Fruit fly (Drosophila melanogaster): ENCODE results near the gene RhoGAP16F.
A peak's percentile ranks its signal among the peaks of the same experiment; 100 is the strongest.

RhoGAP16F gene

DNA sequence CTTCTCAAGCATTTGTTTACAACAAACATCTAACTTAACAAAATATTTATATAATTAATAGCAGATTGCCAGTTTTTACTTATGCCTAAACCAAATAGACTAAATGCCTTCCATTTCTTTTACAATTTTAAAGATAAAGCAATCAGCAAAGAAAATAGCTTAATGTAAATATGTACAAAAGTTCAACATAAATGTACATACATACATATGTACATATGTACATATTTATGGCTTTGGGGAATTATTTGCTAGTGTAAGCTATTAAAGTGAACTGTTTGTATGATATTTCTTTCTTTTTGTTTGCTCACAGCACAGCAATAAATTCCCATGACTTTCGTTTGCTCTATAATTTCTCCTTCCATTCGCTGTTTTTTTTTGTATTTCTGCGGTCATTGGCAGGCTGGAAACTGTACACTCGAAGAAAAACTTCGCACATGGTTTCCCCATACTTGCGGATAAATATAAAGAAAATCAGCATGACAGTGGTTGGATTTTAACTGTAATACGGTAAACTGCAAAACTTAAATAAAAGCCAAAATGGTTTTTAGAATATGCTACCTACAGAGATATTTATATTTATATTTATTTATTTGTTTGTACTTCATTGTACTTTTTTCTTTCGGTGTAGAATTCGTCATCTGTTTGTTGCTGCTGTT lies 48.1 kb downstream of the RhoGAP16F start (continued):
- TF ChIP-seq CG13894 (tag; optimal IDR thresholded peaks at IDR 0.05) (no peak), bab2 (GFP tag; optimal IDR thresholded peaks at IDR 0.05) (no peak), Hand (GFP tag; optimal IDR thresholded peaks at IDR 0.05) (no peak), H2.0 (GFP tag; IDR thresholded peaks at IDR 0.05) (no peak), Dip3 (GFP tag; optimal IDR thresholded peaks at IDR 0.05) (no peak), jumu (GFP tag; optimal IDR thresholded peaks at IDR 0.05) (no peak), CG8765 (GFP tag; IDR thresholded peaks at IDR 0.05) (no peak), HLH3B (GFP tag; IDR thresholded peaks at IDR 0.05) (0 out of 2 replicates have a peak, but pooled peaks have one; percentile 30), dysf (GFP tag; IDR thresholded peaks at IDR 0.05) (peak; percentile 31; the same call in 1 of the 3 replicates), Gug (GFP tag; IDR thresholded peaks at IDR 0.05) (peak; percentile 10; the same call in 1 of the 4 replicates), CG8944 (GFP tag; optimal IDR thresholded peaks at IDR 0.05) (no peak), CG13775 (GFP tag; optimal IDR thresholded peaks at IDR 0.05) (no peak), pnt (GFP tag; optimal IDR thresholded peaks at IDR 0.05) (no peak), CG2889 (GFP tag; IDR thresholded peaks at IDR 0.05) (no peak), so (GFP tag; IDR thresholded peaks at IDR 0.05) (no peak), sd (tag; optimal IDR thresholded peaks at IDR 0.05) (no peak), rib (GFP tag; IDR thresholded peaks at IDR 0.05) (no peak), YL-1 (GFP tag; optimal IDR thresholded peaks at IDR 0.05) (no peak), CG9817 (tag; optimal IDR thresholded peaks at IDR 0.05) (peak; percentile 12), BEAF-32 (GFP tag; optimal IDR thresholded peaks at IDR 0.05) (no peak), CG16863 (GFP tag; optimal IDR thresholded peaks at IDR 0.05) (no peak), al (GFP tag; IDR thresholded peaks at IDR 0.05) (no peak), CG12769 (tag; optimal IDR thresholded peaks at IDR 0.05) (no peak), abd-A (tag; optimal IDR thresholded peaks at IDR 0.05) (no peak), sim (GFP tag; IDR thresholded peaks at IDR 0.05) (no peak), CG17912 (GFP tag; optimal IDR thresholded peaks at IDR 0.05) (no peak), CG3838 (GFP tag; optimal IDR thresholded peaks at IDR 0.05) (no peak), CG18599 (GFP tag; optimal IDR thresholded peaks at IDR 0.05) (peak; percentile 47), Hmr (GFP tag; optimal IDR thresholded peaks at IDR 0.05) (no peak), CG11695 (GFP tag; IDR thresholded peaks at IDR 0.05) (no peak), repo (GFP tag; optimal IDR thresholded peaks at IDR 0.05) (no peak), vnd (GFP tag; IDR thresholded peaks at IDR 0.05; ENCODE audit: partially characterized antibody) (no peak), ap (GFP tag; IDR thresholded peaks at IDR 0.05) (no peak), CG10565 (GFP tag; optimal IDR thresholded peaks at IDR 0.05) (no peak), CG7745 (tag; optimal IDR thresholded peaks at IDR 0.05) (no peak), CG34422 (GFP tag; IDR thresholded peaks at IDR 0.05) (no peak), twi (tag; optimal IDR thresholded peaks at IDR 0.05) (no peak), ham (GFP tag; IDR thresholded peaks at IDR 0.05) (no peak), cg (GFP tag; optimal IDR thresholded peaks at IDR 0.05) (no peak), Lpt (GFP tag; optimal IDR thresholded peaks at IDR 0.05) (no peak), CG4854 (GFP tag; optimal IDR thresholded peaks at IDR 0.05) (no peak), Antp (GFP tag; optimal IDR thresholded peaks at IDR 0.05) (no peak), peb (GFP tag; IDR thresholded peaks at IDR 0.05) (no peak), Vsx1 (GFP tag; optimal IDR thresholded peaks at IDR 0.05) (no peak), CG7987 (GFP tag; optimal IDR thresholded peaks at IDR 0.05) (no peak), CG6791 (GFP tag; IDR thresholded peaks at IDR 0.05; ENCODE audit: partially characterized antibody) (no peak), CG18619 (GFP tag; optimal IDR thresholded peaks at IDR 0.05) (peak; percentile 35), CG7556 (GFP tag; optimal IDR thresholded peaks at IDR 0.05) (peak; percentile 34), CG9437 (GFP tag; optimal IDR thresholded peaks at IDR 0.05) (no peak), CG15514 (GFP tag; optimal IDR thresholded peaks at IDR 0.05) (no peak)

Measured in whole organism, embryonic.